Worm (Caenorhabditis elegans) whole organism, young adult: ENCODE results near the gene uroc-1.

Experiments used
- B0019.2 ChIP-seq: fragments of 200-800 bp; sonication (Bioruptor generic); conservative IDR thresholded peaks from 2 replicates; pipeline ENCODE4 v1.3.6; 2022; ENCODE audit warnings: missing genetic modification reagents, missing genetic modification characterization, missing compliant biosample characterization
- B0336.3 ChIP-seq: fragments of 200-800 bp; sonication (Bioruptor generic); IDR thresholded peaks from 2 replicates; pipeline ENCODE4 v1.3.6; 2022; ENCODE audit warnings: missing genetic modification characterization, missing compliant biosample characterization
- D2030.7 ChIP-seq: fragments of 200-800 bp; sonication (Bioruptor generic); IDR thresholded peaks from 2 replicates; pipeline ENCODE4 v1.3.6; 2022; ENCODE audit warnings: missing genetic modification reagents, missing genetic modification characterization, missing compliant biosample characterization
- F23B12.7 ChIP-seq: sonication (generic microtip); optimal IDR thresholded peaks from 2 replicates; lab custom pipeline; 2017; ENCODE audit warnings: missing genetic modification characterization, mild to moderate bottlenecking, missing compliant biosample characterization, antibody characterized with exemption, moderate library complexity; ENCODE audit not compliant: insufficient read depth
- F33H1.4 ChIP-seq: fragments of 200-800 bp; sonication (Bioruptor generic); IDR thresholded peaks from 2 replicates; pipeline ENCODE4 v1.3.6; 2022; ENCODE audit warnings: missing genetic modification reagents, missing genetic modification characterization, missing compliant biosample characterization
- F37B4.10 ChIP-seq: fragments of 200-800 bp; sonication (Bioruptor generic); IDR thresholded peaks from 2 replicates; pipeline ENCODE4 v1.3.6; 2022; ENCODE audit warnings: missing genetic modification characterization, missing compliant biosample characterization
- F52B5.7 ChIP-seq: sonication (generic microtip); optimal IDR thresholded peaks from 2 replicates; lab custom pipeline; 2016; ENCODE audit warnings: mild to moderate bottlenecking, missing genetic modification characterization, missing compliant biosample characterization
- F55B11.4 ChIP-seq: sonication (generic microtip); optimal IDR thresholded peaks from 2 replicates; lab custom pipeline; 2016; ENCODE audit warnings: missing compliant biosample characterization, missing genetic modification characterization, borderline replicate concordance; ENCODE audit not compliant: insufficient read depth
- F57C9.4 ChIP-seq: sonication (generic microtip); optimal IDR thresholded peaks from 2 replicates; lab custom pipeline; 2017; ENCODE audit warnings: mild to moderate bottlenecking, missing genetic modification characterization, missing compliant biosample characterization
- Y79H2A.3 ChIP-seq: fragments of 200-800 bp; sonication (Bioruptor generic); conservative IDR thresholded peaks from 2 replicates; pipeline ENCODE4 v1.3.6; 2022; ENCODE audit warnings: missing genetic modification reagents, missing genetic modification characterization, missing compliant biosample characterization
- ZK185.1 ChIP-seq: sonication (generic microtip); optimal IDR thresholded peaks from 2 replicates; lab custom pipeline; 2016; ENCODE audit warnings: mild to moderate bottlenecking, missing genetic modification characterization, missing compliant biosample characterization; ENCODE audit not compliant: poor library complexity, severe bottlenecking
- athp-1 ChIP-seq: sonication (generic microtip); optimal IDR thresholded peaks from 2 replicates; lab custom pipeline; 2017; ENCODE audit warnings: mild to moderate bottlenecking, missing genetic modification characterization, missing compliant biosample characterization
- attf-3 ChIP-seq: fragments of 200-800 bp; sonication (Bioruptor generic); conservative IDR thresholded peaks from 2 replicates; pipeline ENCODE4 v1.3.6; 2022; ENCODE audit warnings: missing genetic modification reagents, missing genetic modification characterization, missing compliant biosample characterization
- attf-5 ChIP-seq: fragments of 200-800 bp; sonication (Bioruptor generic); optimal IDR thresholded peaks from 2 replicates; lab custom pipeline; 2018; ENCODE audit warnings: mild to moderate bottlenecking, missing genetic modification characterization, missing compliant biosample characterization
- bed-2 ChIP-seq: fragments of 200-800 bp; sonication (Bioruptor generic); IDR thresholded peaks from 2 replicates; pipeline ENCODE4 v1.3.6; 2022; ENCODE audit warnings: missing genetic modification reagents, missing genetic modification characterization, missing compliant biosample characterization
- cebp-1 ChIP-seq, 2 experiments: fragments of 200-800 bp in 1 of 2; sonication (Bioruptor generic) in 1 of 2; sonication (generic microtip) in 1 of 2; IDR thresholded peaks in 1 of 2; optimal IDR thresholded peaks in 1 of 2; 2 replicates each; pipeline versions ENCODE4 v1.3.6 to Lab custom; 2017 to 2022; ENCODE audit warnings: missing compliant biosample characterization in 2 of 2, missing genetic modification characterization in 2 of 2, mild to moderate bottlenecking in 1 of 2, missing genetic modification reagents in 1 of 2, moderate library complexity in 1 of 2
- ceh-27 ChIP-seq: fragments of 200-800 bp; sonication (Bioruptor generic); optimal IDR thresholded peaks from 2 replicates; lab custom pipeline; 2018; ENCODE audit warnings: mild to moderate bottlenecking, missing genetic modification characterization, moderate library complexity, missing compliant biosample characterization
- ceh-40 ChIP-seq: fragments of 200-800 bp; sonication (Bioruptor generic); IDR thresholded peaks from 2 replicates; pipeline ENCODE4 v1.3.6; 2022; ENCODE audit warnings: missing genetic modification characterization, missing compliant biosample characterization
- ceh-58 ChIP-seq: fragments of 200-800 bp; sonication (Bioruptor generic); IDR thresholded peaks from 2 replicates; pipeline ENCODE4 v1.3.6; 2022; ENCODE audit warnings: missing genetic modification characterization, missing compliant biosample characterization
- dpl-1 ChIP-seq: fragments of 150-350 bp; optimal IDR thresholded peaks from 2 replicates; lab custom pipeline; 2014; ENCODE audit warnings: missing biosample characterization, missing genetic modification reagents, missing genetic modification characterization
- egl-18 ChIP-seq: fragments of 200-800 bp; sonication (Bioruptor generic); IDR thresholded peaks from 2 replicates; pipeline ENCODE4 v1.3.6; 2022; ENCODE audit warnings: missing genetic modification reagents, missing genetic modification characterization, missing compliant biosample characterization
- fkh-3 ChIP-seq: sonication (generic microtip); optimal IDR thresholded peaks from 2 replicates; lab custom pipeline; 2016; ENCODE audit warnings: mild to moderate bottlenecking, missing genetic modification characterization, missing compliant biosample characterization
- him-1 ChIP-seq: sonication (generic microtip); optimal IDR thresholded peaks from 2 replicates; lab custom pipeline; 2016; ENCODE audit warnings: missing genotype, missing genetic modification reagents, missing genetic modification characterization, missing compliant biosample characterization
- hrde-1 ChIP-seq: sonication (generic microtip); optimal IDR thresholded peaks from 2 replicates; lab custom pipeline; 2016; ENCODE audit warnings: missing genetic modification characterization, mild to moderate bottlenecking, missing compliant biosample characterization, moderate library complexity, missing genotype, missing genetic modification reagents, borderline replicate concordance
- hsf-1 ChIP-seq: fragments of 200-800 bp; sonication (Bioruptor generic); IDR thresholded peaks from 2 replicates; pipeline ENCODE4 v1.3.6; 2022; ENCODE audit warnings: missing genetic modification reagents, missing genetic modification characterization, missing compliant biosample characterization
- lsy-27 ChIP-seq: sonication (generic microtip); optimal IDR thresholded peaks from 2 replicates; lab custom pipeline; 2017; ENCODE audit warnings: missing genetic modification characterization, mild to moderate bottlenecking, missing compliant biosample characterization, antibody characterized with exemption, missing genotype, borderline replicate concordance; ENCODE audit not compliant: insufficient read depth
- mcd-1 ChIP-seq: fragments of 200-800 bp; sonication (Bioruptor generic); IDR thresholded peaks from 2 replicates; pipeline ENCODE4 v1.3.6; 2022; ENCODE audit warnings: missing genetic modification reagents, missing genetic modification characterization, missing compliant biosample characterization
- nfyb-1 ChIP-seq: fragments of 200-800 bp; sonication (Bioruptor generic); IDR thresholded peaks from 2 replicates; pipeline ENCODE4 v1.3.6; 2022; ENCODE audit warnings: missing genetic modification reagents, missing genetic modification characterization, missing compliant biosample characterization
- nhr-27 ChIP-seq: fragments of 200-800 bp; sonication (Bioruptor generic); optimal IDR thresholded peaks from 2 replicates; lab custom pipeline; 2018; ENCODE audit warnings: mild to moderate bottlenecking, missing genetic modification characterization, moderate library complexity, missing compliant biosample characterization
- pha-4 ChIP-seq: fragments of 150-350 bp; sonication (generic microtip); optimal IDR thresholded peaks from 2 replicates; lab custom pipeline; 2014; ENCODE audit warnings: missing biosample characterization, missing genetic modification reagents, missing genetic modification characterization
- rcor-1 ChIP-seq: fragments of 200-800 bp; sonication (Bioruptor generic); IDR thresholded peaks from 2 replicates; pipeline ENCODE4 v1.3.6; 2022; ENCODE audit warnings: missing genetic modification reagents, missing genetic modification characterization, missing compliant biosample characterization
- rpc-1 ChIP-seq, 2 experiments: fragments of 150-350 bp in 1 of 2; sonication (generic microtip) in 1 of 2; optimal IDR thresholded peaks; 2 replicates each; lab custom pipeline; 2014 to 2018; ENCODE audit warnings: missing biosample characterization in 1 of 2, missing genetic modification characterization in 1 of 2, missing genetic modification reagents in 1 of 2, missing genotype in 1 of 2
- snpc-4 ChIP-seq, 5 experiments: fragments of 150-350 bp in 1 of 5; sonication (generic microtip) in 4 of 5; optimal IDR thresholded peaks; 2 replicates each; lab custom pipeline; 2014 to 2018; ENCODE audit warnings: missing genetic modification characterization in 5 of 5, missing biosample characterization in 3 of 5, antibody characterized with exemption in 2 of 5, mild to moderate bottlenecking in 2 of 5, missing compliant biosample characterization in 2 of 5, missing genotype in 2 of 5, moderate library complexity in 2 of 5, missing genetic modification reagents in 1 of 5
- sptf-2 ChIP-seq: fragments of 200-800 bp; sonication (Bioruptor generic); optimal IDR thresholded peaks from 2 replicates; lab custom pipeline; 2018; ENCODE audit warnings: mild to moderate bottlenecking, missing genetic modification characterization, missing compliant biosample characterization
- tbx-9 ChIP-seq: sonication (generic microtip); optimal IDR thresholded peaks from 2 replicates; lab custom pipeline; 2016; ENCODE audit warnings: borderline replicate concordance, missing genetic modification characterization, inconsistent platforms, missing compliant biosample characterization
- zfh-2 ChIP-seq: fragments of 200-800 bp; sonication (Bioruptor generic); conservative IDR thresholded peaks from 2 replicates; pipeline ENCODE4 v1.3.6; 2022; ENCODE audit warnings: missing genetic modification reagents, missing genetic modification characterization, missing compliant biosample characterization
- zim-3 ChIP-seq: sonication (generic microtip); optimal IDR thresholded peaks from 2 replicates; lab custom pipeline; 2017; ENCODE audit warnings: mild to moderate bottlenecking, missing genetic modification characterization, moderate library complexity, missing compliant biosample characterization
- ztf-18 ChIP-seq: sonication (generic microtip); optimal IDR thresholded peaks from 2 replicates; lab custom pipeline; 2016; ENCODE audit warnings: missing genotype, mild to moderate bottlenecking, missing genetic modification characterization, missing compliant biosample characterization
- ztf-25 ChIP-seq: fragments of 200-800 bp; sonication (Bioruptor generic); IDR thresholded peaks from 2 replicates; pipeline ENCODE4 v1.3.6; 2022; ENCODE audit warnings: missing genetic modification reagents, missing genetic modification characterization, missing compliant biosample characterization
- ztf-28 ChIP-seq: fragments of 200-800 bp; sonication (Bioruptor generic); IDR thresholded peaks from 2 replicates; pipeline ENCODE4 v1.3.6; 2022; ENCODE audit warnings: missing genetic modification reagents, missing genetic modification characterization, missing compliant biosample characterization

uroc-1 gene

DNA sequence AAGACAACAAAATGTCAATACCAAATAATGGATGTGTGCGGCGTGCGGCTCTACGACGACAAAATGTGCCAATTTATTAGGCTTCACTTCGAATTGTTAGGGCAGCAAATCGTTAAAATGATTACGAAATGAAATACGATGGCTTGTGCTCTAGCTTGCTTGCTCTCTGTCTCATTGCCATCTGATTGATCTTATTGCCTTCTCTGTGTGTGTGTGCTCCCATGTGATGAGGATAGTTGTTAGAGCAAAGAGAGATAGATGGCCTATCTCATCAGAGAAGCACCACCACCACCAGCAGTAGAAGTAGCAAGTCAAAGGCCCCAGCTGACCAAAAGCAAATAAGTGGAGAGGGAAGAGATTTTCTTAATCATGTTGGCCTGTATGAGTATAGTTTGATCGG, 46.1 kb downstream of the uroc-1 start:
- no peak for TF ChIP-seq cebp-1 (GFP tag; IDR thresholded peaks at IDR 0.05; lab: Robert Waterston, UW)
- TF ChIP-seq cebp-1 (tag; optimal IDR thresholded peaks at IDR 0.05; lab: Kevin White, UChicago): peak; percentile 37
- no peak for TF ChIP-seq fkh-3 (tag; lab: Kevin White, UChicago)
- no peak for TF ChIP-seq hsf-1 (GFP tag; lab: Robert Waterston, UW)
- TF ChIP-seq snpc-4 (GFP tag; optimal IDR thresholded peaks at IDR 0.05; lab: Kevin White, UChicago): no peak
- peak in 1 of 4 experiments; percentile 38 for TF ChIP-seq snpc-4 (tag; optimal IDR thresholded peaks at IDR 0.05; lab: Kevin White, UChicago)
- no peak for TF ChIP-seq ztf-28 (GFP tag; lab: Robert Waterston, UW)

DNA sequence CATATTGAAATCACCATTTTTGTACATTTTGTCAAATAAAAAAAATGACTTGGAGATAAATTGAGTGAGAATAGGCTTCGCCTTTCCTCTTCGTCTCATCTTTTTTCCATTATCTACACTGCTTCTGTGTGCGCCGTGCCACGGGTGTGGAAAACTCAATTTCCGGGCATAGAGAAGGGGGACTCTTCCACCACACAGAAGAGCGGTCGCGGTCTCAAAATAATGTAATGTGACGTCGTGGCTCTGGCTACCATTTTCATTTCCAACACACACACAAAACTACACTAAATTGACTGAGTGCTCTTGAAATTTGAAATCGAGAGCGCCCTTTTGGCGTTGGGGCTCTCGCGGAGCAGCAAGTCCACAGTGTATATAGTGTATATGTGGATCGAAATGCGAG, 48.5 kb downstream of the uroc-1 start:
- TF ChIP-seq sptf-2 (no peak), tbx-9 (tag; lab: Kevin White, UChicago) (no peak), F33H1.4 (GFP tag; lab: Robert Waterston, UW) (no peak), mcd-1 (GFP tag; lab: Robert Waterston, UW) (no peak), D2030.7 (GFP tag; lab: Robert Waterston, UW) (no peak), ceh-27 (GFP tag; lab: Kevin White, UChicago) (no peak), rpc-1 (optimal IDR thresholded peaks at IDR 0.05; lab: Kevin White, UChicago) (no peak), rpc-1 (tag; optimal IDR thresholded peaks at IDR 0.05; lab: Kevin White, UChicago) (no peak), F57C9.4 (tag; lab: Kevin White, UChicago) (no peak)

DNA sequence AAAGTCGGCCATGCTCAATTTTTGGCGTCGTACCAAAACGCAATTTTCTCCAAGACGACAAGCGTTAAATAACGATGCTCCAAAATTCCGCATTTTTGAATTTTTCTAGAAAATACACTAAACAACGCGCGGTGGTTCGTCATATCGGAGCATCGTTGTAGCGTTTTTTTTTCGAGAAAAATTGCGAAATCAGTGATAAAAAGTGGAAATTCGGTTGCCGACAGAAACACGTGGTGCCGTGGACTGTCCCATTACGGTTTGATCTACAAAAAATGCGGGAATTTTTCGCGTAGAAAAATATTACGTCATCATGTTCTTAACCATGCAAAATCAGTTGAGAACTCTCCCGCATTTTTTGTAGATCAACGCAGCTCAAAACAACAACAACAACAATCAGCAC, 49.6 kb downstream of the uroc-1 start:
- TF ChIP-seq ZK185.1 (tag; lab: Kevin White, UChicago) (no peak), cebp-1 (GFP tag; IDR thresholded peaks at IDR 0.05; lab: Robert Waterston, UW) (no peak), cebp-1 (tag; optimal IDR thresholded peaks at IDR 0.05; lab: Kevin White, UChicago) (peak; percentile 53)
- TF ChIP-seq, all 124 proteins: peak for 1

DNA sequence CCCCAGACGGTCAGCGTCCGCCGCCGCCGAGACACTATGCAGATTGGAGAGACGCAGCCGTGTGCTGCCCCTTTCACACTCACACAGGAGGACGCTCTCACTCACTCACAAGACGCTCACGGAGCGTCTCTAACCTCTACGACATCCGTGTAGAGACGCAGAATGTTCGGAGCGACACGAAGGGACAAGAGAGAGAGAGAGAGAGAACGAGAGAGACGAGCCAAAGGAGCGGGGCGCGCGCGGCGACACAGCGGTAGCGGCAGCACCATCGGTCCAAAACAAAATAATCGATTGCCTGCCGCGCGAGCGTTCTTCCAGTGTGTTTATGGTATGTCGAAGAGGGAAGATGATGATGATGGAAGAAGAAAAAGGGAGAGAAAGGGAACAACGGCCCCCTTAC, 50.2 kb downstream of the uroc-1 start:
- TF ChIP-seq rcor-1 (GFP tag; lab: Robert Waterston, UW) (peak; percentile 34; the same call in 1 of the 2 replicates), zim-3 (tag; lab: Kevin White, UChicago) (no peak), nhr-27 (tag; lab: Kevin White, UChicago) (no peak), lsy-27 (tag; lab: Kevin White, UChicago) (no peak), ztf-18 (tag; lab: Kevin White, UChicago) (no peak), F52B5.7 (tag; lab: Kevin White, UChicago) (peak; percentile 36), cebp-1 (GFP tag; IDR thresholded peaks at IDR 0.05; lab: Robert Waterston, UW) (peak; percentile 55; the same call in 1 of the 2 replicates), cebp-1 (tag; optimal IDR thresholded peaks at IDR 0.05; lab: Kevin White, UChicago) (peak; percentile 89), ztf-25 (GFP tag; lab: Robert Waterston, UW) (0 out of 2 replicates have a peak, but pooled peaks have one; percentile 12), F55B11.4 (tag; lab: Kevin White, UChicago) (no peak), B0019.2 (GFP tag; lab: Robert Waterston, UW) (no peak), hrde-1 (tag; lab: Kevin White, UChicago) (no peak), B0336.3 (peak; percentile 57; the same call in 1 of the 2 replicates), zfh-2 (GFP tag; lab: Robert Waterston, UW) (peak; percentile 98), attf-3 (GFP tag; lab: Robert Waterston, UW) (0 out of 2 replicates have a peak, but pooled peaks have one; percentile 34), attf-5 (peak; percentile 80), him-1 (tag; lab: Kevin White, UChicago) (no peak), F23B12.7 (peak; percentile 11), ceh-40 (GFP tag; lab: Robert Waterston, UW) (no peak), nfyb-1 (GFP tag; lab: Robert Waterston, UW) (peak; percentile 73), ceh-58 (no peak), egl-18 (GFP tag; lab: Robert Waterston, UW) (no peak), F37B4.10 (GFP tag; lab: Robert Waterston, UW) (no peak), pha-4 (tag; lab: Kevin White, UChicago) (no peak), athp-1 (tag; lab: Kevin White, UChicago) (no peak), Y79H2A.3 (GFP tag; lab: Robert Waterston, UW) (no peak), dpl-1 (GFP tag; lab: Kevin White, UChicago) (no peak), bed-2 (GFP tag; lab: Robert Waterston, UW) (peak; percentile 41; the same call in 1 of the 2 replicates), ceh-27 (GFP tag; lab: Kevin White, UChicago) (peak; percentile 68), D2030.7 (GFP tag; lab: Robert Waterston, UW) (no peak)
